Worm (Caenorhabditis elegans): ENCODE results near the gene Y43F8B.3.

- TF ChIP-seq nhr-77 (tag; optimal IDR thresholded peaks at IDR 0.05) (no peak), lin-11 (tag; optimal IDR thresholded peaks at IDR 0.05) (no peak), nhr-11 (tag; optimal IDR thresholded peaks at IDR 0.05) (no peak), nhr-6 (tag; optimal IDR thresholded peaks at IDR 0.05) (no peak), skn-1 (tag; optimal IDR thresholded peaks at IDR 0.05) (no peak), snpc-4 (tag; optimal IDR thresholded peaks at IDR 0.05) (no peak), ztf-1 (GFP tag; conservative IDR thresholded peaks at IDR 0.05) (no peak), fos-1 (tag; optimal IDR thresholded peaks at IDR 0.05) (no peak), R02D3.7 (tag; optimal IDR thresholded peaks at IDR 0.05) (no peak), ztf-4 (tag; optimal IDR thresholded peaks at IDR 0.05) (no peak), lin-39 (tag; optimal IDR thresholded peaks at IDR 0.05) (no peak)
Measured at ce11 chrV:19543509-19543908, 40.6 kb downstream of the Y43F8B.3 start.
